Fruit fly (Drosophila melanogaster): ENCODE data around the gene bero.

dm6 chr2L:20818432-20818831 lies 40.1 kb upstream of the bero start, which contains the start of gene CheB38a:
- TF ChIP-seq insv (optimal IDR thresholded peaks at IDR 0.05) (no peak), ttk (optimal IDR thresholded peaks at IDR 0.05) (no peak), psq (optimal IDR thresholded peaks at IDR 0.05) (no peak), Myc (optimal IDR thresholded peaks at IDR 0.05) (no peak)

Data from Kc167 (cell line).